Fruit fly (Drosophila melanogaster): ENCODE results near the gene tefu.

tefu gene

DNA sequence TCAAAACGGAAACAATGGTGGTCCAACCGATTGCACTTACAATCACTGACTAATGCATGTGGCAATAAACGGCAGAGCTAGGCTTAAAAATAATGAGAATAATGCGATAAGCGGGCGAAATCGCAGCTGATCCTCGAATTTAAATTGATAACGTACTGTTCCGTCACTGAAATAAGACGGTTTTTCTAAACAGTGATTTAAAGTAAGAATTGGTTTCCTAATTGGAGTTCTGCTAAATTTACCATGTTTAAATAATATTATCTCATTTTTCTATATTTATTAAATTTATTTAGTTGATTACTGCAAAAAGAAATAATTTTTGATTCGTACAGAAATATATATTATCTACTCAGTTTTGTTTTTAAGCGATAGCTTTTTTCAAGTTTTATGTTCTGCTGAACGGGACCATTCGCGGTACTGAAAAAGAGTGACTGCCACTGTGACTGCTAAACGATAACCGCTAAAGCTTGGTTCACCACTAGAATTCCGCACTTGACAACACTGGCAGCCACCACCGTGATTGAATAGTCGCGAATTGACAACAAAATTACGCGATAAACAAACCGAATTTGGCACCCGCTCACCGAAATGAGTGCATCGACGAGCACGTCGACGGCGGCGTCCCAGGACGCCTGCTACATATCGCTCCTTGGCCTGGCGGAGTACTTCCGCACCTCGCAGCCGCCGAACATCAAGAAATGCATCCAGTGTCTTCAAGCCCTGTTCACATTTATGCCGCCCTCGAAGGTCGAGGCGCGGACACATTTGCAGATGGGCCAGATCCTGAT is 33.1 kb downstream of the tefu start, which contains the start of the genes Spn88Eb and Mau2 (continued):
- TF ChIP-seq CG13287 (GFP tag; IDR thresholded peaks at IDR 0.05; ENCODE audit: partially characterized antibody) = peak; percentile 79
- peak; percentile 67 for TF ChIP-seq YL-1 (GFP tag; optimal IDR thresholded peaks at IDR 0.05)
- no peak for TF ChIP-seq CG6813 (GFP tag; optimal IDR thresholded peaks at IDR 0.05)
- TF ChIP-seq Hand (GFP tag; optimal IDR thresholded peaks at IDR 0.05) = no peak
- TF ChIP-seq sim (GFP tag; IDR thresholded peaks at IDR 0.05) = no peak
- TF ChIP-seq fd64A (GFP tag; optimal IDR thresholded peaks at IDR 0.05) = no peak
- peak; percentile 80; the same call in 2 of the 3 replicates for TF ChIP-seq CG34422 (GFP tag; IDR thresholded peaks at IDR 0.05)
- peak; percentile 92 for TF ChIP-seq Rfx (GFP tag; IDR thresholded peaks at IDR 0.05)
- TF ChIP-seq Fer3 (tag; optimal IDR thresholded peaks at IDR 0.05) = peak; percentile 53
- TF ChIP-seq luna (GFP tag; optimal IDR thresholded peaks at IDR 0.05) = no peak
- peak; percentile 55 for TF ChIP-seq Dek (tag; optimal IDR thresholded peaks at IDR 0.05)
- no peak for TF ChIP-seq CG15011 (GFP tag; optimal IDR thresholded peaks at IDR 0.05)
- TF ChIP-seq org-1 (GFP tag; optimal IDR thresholded peaks at IDR 0.05) = no peak
- TF ChIP-seq peb (GFP tag; IDR thresholded peaks at IDR 0.05) = 0 out of 2 replicates have a peak, but pooled peaks have one; percentile 33
- TF ChIP-seq CG1792 (GFP tag; optimal IDR thresholded peaks at IDR 0.05) = no peak
- no peak for TF ChIP-seq cg (GFP tag; optimal IDR thresholded peaks at IDR 0.05)
- peak; percentile 83 for TF ChIP-seq lmd (GFP tag; IDR thresholded peaks at IDR 0.05)
- peak; percentile 5 for TF ChIP-seq slp2 (GFP tag; optimal IDR thresholded peaks at IDR 0.05)
- TF ChIP-seq CG11247 (GFP tag; IDR thresholded peaks at IDR 0.05) = peak; percentile 82
- TF ChIP-seq CG4424 (GFP tag; optimal IDR thresholded peaks at IDR 0.05) = peak; percentile 70
- TF ChIP-seq Dref (GFP tag; IDR thresholded peaks at IDR 0.05) = peak; percentile 73
- TF ChIP-seq cas (GFP tag; IDR thresholded peaks at IDR 0.05) = peak; percentile 47; the same call in 1 of the 2 replicates
- TF ChIP-seq NK7.1 (GFP tag; optimal IDR thresholded peaks at IDR 0.05) = no peak
- no peak for TF ChIP-seq z (GFP tag; IDR thresholded peaks at IDR 0.05)
- no peak for TF ChIP-seq CG10431 (GFP tag; optimal IDR thresholded peaks at IDR 0.05)
- peak; percentile 39; the same call in 1 of the 2 replicates for TF ChIP-seq tna (GFP tag; IDR thresholded peaks at IDR 0.05; ENCODE audit: partially characterized antibody)
- 0 out of 4 replicates have a peak, but pooled peaks have one; percentile 52 for TF ChIP-seq chinmo (GFP tag; IDR thresholded peaks at IDR 0.05; ENCODE audit: partially characterized antibody)
- TF ChIP-seq CG11695 (GFP tag; IDR thresholded peaks at IDR 0.05) = no peak; the same call in 2 of the 3 replicates
- no peak for TF ChIP-seq nerfin-2 (GFP tag; IDR thresholded peaks at IDR 0.05; ENCODE audit: partially characterized antibody)
- no peak for TF ChIP-seq CG12236 (GFP tag; optimal IDR thresholded peaks at IDR 0.05)
- TF ChIP-seq bsh (GFP tag; optimal IDR thresholded peaks at IDR 0.05) = peak in 1 of 2 experiments; percentile 46
- peak in 1 of 3 experiments; percentile 32 for TF ChIP-seq lola (GFP tag; optimal IDR thresholded peaks at IDR 0.05)
- peak; percentile 34 for TF ChIP-seq Lhr (GFP tag; optimal IDR thresholded peaks at IDR 0.05)
- no peak for TF ChIP-seq yki (optimal IDR thresholded peaks at IDR 0.05)
- peak; percentile 43 for TF ChIP-seq CG10979 (tag; optimal IDR thresholded peaks at IDR 0.05)
- TF ChIP-seq CG9797 (GFP tag; optimal IDR thresholded peaks at IDR 0.05) = no peak
- TF ChIP-seq Atf-2 (GFP tag; optimal IDR thresholded peaks at IDR 0.05) = no peak
- peak; percentile 69 for TF ChIP-seq klu (GFP tag; IDR thresholded peaks at IDR 0.05)
- peak; percentile 39 to 55 for TF ChIP-seq chif (GFP tag; optimal IDR thresholded peaks at IDR 0.05)
- TF ChIP-seq tap (tag; optimal IDR thresholded peaks at IDR 0.05) = no peak
- no peak for TF ChIP-seq Doc2 (GFP tag; IDR thresholded peaks at IDR 0.05)
- TF ChIP-seq Scr (GFP tag; IDR thresholded peaks at IDR 0.05; ENCODE audit: partially characterized antibody) = peak; percentile 77
- TF ChIP-seq CG12155 (GFP tag; optimal IDR thresholded peaks at IDR 0.05) = peak; percentile 64
- no peak for TF ChIP-seq Tbp (GFP tag; optimal IDR thresholded peaks at IDR 0.05)
- TF ChIP-seq Taf1 (GFP tag; IDR thresholded peaks at IDR 0.05) = no peak; the same call in 1 of the 2 replicates
- TF ChIP-seq seq (GFP tag; IDR thresholded peaks at IDR 0.05) = no peak
- no peak for TF ChIP-seq pros (GFP tag; optimal IDR thresholded peaks at IDR 0.05)
- TF ChIP-seq mam (GFP tag; optimal IDR thresholded peaks at IDR 0.05) = peak; percentile 80
- peak; percentile 79 for TF ChIP-seq amos (GFP tag; IDR thresholded peaks at IDR 0.05; ENCODE audit: partially characterized antibody)

All from whole organism, embryonic.